Worm (Caenorhabditis elegans): ENCODE measurements around the gene mam-7.

DNA sequence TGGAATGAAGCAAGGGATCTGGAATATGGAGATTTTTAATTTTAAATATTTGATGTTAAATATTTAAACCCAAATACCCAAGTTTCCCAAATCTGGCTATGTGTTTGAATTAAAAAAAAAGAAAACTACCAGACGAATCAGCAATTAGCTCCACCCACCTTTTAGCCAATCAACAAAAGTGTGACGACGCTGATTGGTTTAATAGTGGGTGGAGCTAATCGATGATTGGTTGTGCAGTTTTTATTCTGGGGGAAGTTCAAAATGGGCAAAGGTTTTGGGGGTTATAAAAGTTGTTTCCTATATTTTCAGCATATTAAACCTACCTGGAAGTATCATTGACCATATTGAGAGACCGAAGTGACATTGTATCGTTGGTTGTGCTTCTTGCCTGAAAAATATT lies 18.4 kb upstream of the mam-7 start:
- no peak for TF ChIP-seq T22C8.4 (GFP tag; IDR thresholded peaks at IDR 0.05)
- no peak for TF ChIP-seq flt-1 (GFP tag; IDR thresholded peaks at IDR 0.05)
- TF ChIP-seq ztf-23 (GFP tag; IDR thresholded peaks at IDR 0.05) = no peak
- TF ChIP-seq med-1 (GFP tag; optimal IDR thresholded peaks at IDR 0.05; ENCODE audit: insufficient read depth) = no peak
- TF ChIP-seq ref-1 (GFP tag; conservative IDR thresholded peaks at IDR 0.05) = no peak
- no peak for TF ChIP-seq cog-1 (tag; optimal IDR thresholded peaks at IDR 0.05)
- TF ChIP-seq klf-2 (GFP tag; conservative IDR thresholded peaks at IDR 0.05) = no peak
- no peak for TF ChIP-seq ztf-29 (GFP tag; IDR thresholded peaks at IDR 0.05)
- no peak for TF ChIP-seq tab-1 (GFP tag; IDR thresholded peaks at IDR 0.05)

Data from whole organism, midembryonic.